Fruit fly (Drosophila melanogaster): ENCODE data around the gene CG31104.
A peak's percentile ranks its signal among the peaks of the same experiment; 100 is the strongest.

The CG31104 gene

dm6 chr3R:25247379-25247869 lies 37.8 kb upstream of the CG31104 start, which contains the start of the genes RpS27 and Nup37:
Gene RpS27, minus strand, starts transcription at chr3R:25247514.
Gene Nup37, plus strand, starts transcription at chr3R:25247658.
- TF ChIP-seq brk (GFP tag; optimal IDR thresholded peaks at IDR 0.05) (no peak), GATAd (GFP tag; optimal IDR thresholded peaks at IDR 0.05) (peak; percentile 89), woc (GFP tag; optimal IDR thresholded peaks at IDR 0.05) (peak; percentile 77), Hr78 (GFP tag; optimal IDR thresholded peaks at IDR 0.05) (no peak), Dif (GFP tag; optimal IDR thresholded peaks at IDR 0.05; ENCODE audit: partially characterized antibody) (no peak), CG9705 (GFP tag; optimal IDR thresholded peaks at IDR 0.05) (peak; percentile 99), CG32264 (GFP tag; optimal IDR thresholded peaks at IDR 0.05) (peak; percentile 91), sv (GFP tag; optimal IDR thresholded peaks at IDR 0.05) (peak; percentile 96), fru (GFP tag; optimal IDR thresholded peaks at IDR 0.05) (peak; percentile 96), Myc (optimal IDR thresholded peaks at IDR 0.05) (peak; percentile 25), OdsH (GFP tag; optimal IDR thresholded peaks at IDR 0.05) (peak; percentile 95), Vsx2 (GFP tag; optimal IDR thresholded peaks at IDR 0.05; ENCODE audit: partially characterized antibody) (no peak), dmrt93B (GFP tag; optimal IDR thresholded peaks at IDR 0.05) (peak; percentile 99), pan (optimal IDR thresholded peaks at IDR 0.05) (no peak), br (GFP tag; optimal IDR thresholded peaks at IDR 0.05) (peak; percentile 98), h (GFP tag; optimal IDR thresholded peaks at IDR 0.05) (peak; percentile 96), Hr83 (GFP tag; optimal IDR thresholded peaks at IDR 0.05; ENCODE audit: poor library complexity, severe bottlenecking) (peak; percentile 99), usp (GFP tag; optimal IDR thresholded peaks at IDR 0.05) (no peak), N (GFP tag; optimal IDR thresholded peaks at IDR 0.05) (no peak), CrebA (GFP tag; optimal IDR thresholded peaks at IDR 0.05; ENCODE audit: borderline replicate concordance) (no peak), Rel (GFP tag; optimal IDR thresholded peaks at IDR 0.05) (peak; percentile 53), Rel (tag; optimal IDR thresholded peaks at IDR 0.05) (peak; percentile 83), jim (GFP tag; optimal IDR thresholded peaks at IDR 0.05) (peak; percentile 7), Dfd (GFP tag; optimal IDR thresholded peaks at IDR 0.05) (no peak), Hnf4 (GFP tag; optimal IDR thresholded peaks at IDR 0.05) (no peak), rgr (GFP tag; optimal IDR thresholded peaks at IDR 0.05) (peak; percentile 99), lola (GFP tag; optimal IDR thresholded peaks at IDR 0.05) (no peak), Jra (GFP tag; optimal IDR thresholded peaks at IDR 0.05) (no peak), dsf (GFP tag; optimal IDR thresholded peaks at IDR 0.05; ENCODE audit: borderline replicate concordance) (peak; percentile 79), dl (GFP tag; optimal IDR thresholded peaks at IDR 0.05; ENCODE audit: insufficient read depth in 1 of 2, partially characterized antibody in 2 of 2) (no peak), foxo (GFP tag; optimal IDR thresholded peaks at IDR 0.05) (peak; percentile 81 to 97), ey (GFP tag; optimal IDR thresholded peaks at IDR 0.05) (peak; percentile 90), sage (GFP tag; optimal IDR thresholded peaks at IDR 0.05) (peak; percentile 66), psq (GFP tag; optimal IDR thresholded peaks at IDR 0.05) (peak; percentile 89), HLH106 (tag; optimal IDR thresholded peaks at IDR 0.05) (peak; percentile 96), Sp1 (GFP tag; optimal IDR thresholded peaks at IDR 0.05) (peak; percentile 97), tai (GFP tag; optimal IDR thresholded peaks at IDR 0.05) (no peak), Mio (GFP tag; optimal IDR thresholded peaks at IDR 0.05) (peak; percentile 92), Abd-B (GFP tag; optimal IDR thresholded peaks at IDR 0.05) (no peak)

- TF ChIP-seq Rel (GFP tag; optimal IDR thresholded peaks at IDR 0.05), result no peak
- peak; percentile 18 for TF ChIP-seq Rel (tag; optimal IDR thresholded peaks at IDR 0.05)
- peak; percentile 5 for TF ChIP-seq Sp1 (GFP tag; optimal IDR thresholded peaks at IDR 0.05)
- no peak for TF ChIP-seq CG9705 (GFP tag; optimal IDR thresholded peaks at IDR 0.05)
Measured at dm6 chr3R:25249145-25250141, 35.8 kb upstream of the CG31104 start, which contains the start of gene Nup358. Gene Nup358, plus strand, starts transcription at chr3R:25249348.
